Worm (Caenorhabditis elegans) whole organism, young adult: ENCODE measurements around the gene trcs-2.

Experiments used
- B0019.2 ChIP-seq: fragments of 200-800 bp; sonication (Bioruptor generic); conservative IDR thresholded peaks from 2 replicates; pipeline ENCODE4 v1.3.6; 2022; ENCODE audit warnings: missing genetic modification reagents, missing genetic modification characterization, missing compliant biosample characterization
- B0035.1 ChIP-seq: sonication (generic microtip); optimal IDR thresholded peaks from 2 replicates; lab custom pipeline; 2016; ENCODE audit warnings: missing genetic modification characterization, mild to moderate bottlenecking, missing compliant biosample characterization, missing genotype, missing genetic modification reagents
- C06A6.2 ChIP-seq: fragments of 200-800 bp; sonication (Bioruptor generic); conservative IDR thresholded peaks from 2 replicates; pipeline ENCODE4 v1.3.6; 2022; ENCODE audit warnings: missing genetic modification characterization, missing compliant biosample characterization
- D2030.7 ChIP-seq: fragments of 200-800 bp; sonication (Bioruptor generic); IDR thresholded peaks from 2 replicates; pipeline ENCODE4 v1.3.6; 2022; ENCODE audit warnings: missing genetic modification reagents, missing genetic modification characterization, missing compliant biosample characterization
- F23B12.7 ChIP-seq: sonication (generic microtip); optimal IDR thresholded peaks from 2 replicates; lab custom pipeline; 2017; ENCODE audit warnings: missing genetic modification characterization, mild to moderate bottlenecking, missing compliant biosample characterization, antibody characterized with exemption, moderate library complexity; ENCODE audit not compliant: insufficient read depth
- F33H1.4 ChIP-seq: fragments of 200-800 bp; sonication (Bioruptor generic); IDR thresholded peaks from 2 replicates; pipeline ENCODE4 v1.3.6; 2022; ENCODE audit warnings: missing genetic modification reagents, missing genetic modification characterization, missing compliant biosample characterization
- F49E8.2 ChIP-seq: sonication (generic microtip); optimal IDR thresholded peaks from 3 replicates; lab custom pipeline; 2017; ENCODE audit warnings: missing genetic modification characterization, mild to moderate bottlenecking, missing compliant biosample characterization, antibody characterized with exemption, moderate library complexity; ENCODE audit not compliant: insufficient read depth
- Y56A3A.18 ChIP-seq: fragments of 200-800 bp; sonication (Bioruptor generic); IDR thresholded peaks from 2 replicates; pipeline ENCODE4 v1.3.6; 2022; ENCODE audit warnings: missing genetic modification reagents, missing genetic modification characterization, missing compliant biosample characterization
- Y95B8A.8 ChIP-seq: fragments of 200-800 bp; sonication (Bioruptor generic); IDR thresholded peaks from 2 replicates; pipeline ENCODE4 v1.3.6; 2022; ENCODE audit warnings: missing genetic modification reagents, missing genetic modification characterization, missing compliant biosample characterization
- akir-1 ChIP-seq: fragments of 200-800 bp; sonication (Bioruptor generic); optimal IDR thresholded peaks from 2 replicates; lab custom pipeline; 2018; ENCODE audit warnings: mild to moderate bottlenecking, missing genetic modification characterization, moderate library complexity, missing compliant biosample characterization
- aptf-2 ChIP-seq: fragments of 200-800 bp; sonication (Bioruptor generic); conservative IDR thresholded peaks from 2 replicates; pipeline ENCODE4 v1.3.6; 2022; ENCODE audit warnings: missing genetic modification reagents, missing genetic modification characterization, missing compliant biosample characterization
- aptf-3 ChIP-seq: fragments of 200-800 bp; sonication (Bioruptor generic); IDR thresholded peaks from 2 replicates; pipeline ENCODE4 v1.3.6; 2022; ENCODE audit warnings: missing genetic modification characterization, missing compliant biosample characterization
- ccch-3 ChIP-seq: fragments of 200-800 bp; sonication (Bioruptor generic); optimal IDR thresholded peaks from 2 replicates; lab custom pipeline; 2018; ENCODE audit warnings: mild to moderate bottlenecking, missing genetic modification characterization, missing compliant biosample characterization
- cebp-1 ChIP-seq, 2 experiments: fragments of 200-800 bp in 1 of 2; sonication (Bioruptor generic) in 1 of 2; sonication (generic microtip) in 1 of 2; IDR thresholded peaks in 1 of 2; optimal IDR thresholded peaks in 1 of 2; 2 replicates each; pipeline versions ENCODE4 v1.3.6 to Lab custom; 2017 to 2022; ENCODE audit warnings: missing compliant biosample characterization in 2 of 2, missing genetic modification characterization in 2 of 2, mild to moderate bottlenecking in 1 of 2, missing genetic modification reagents in 1 of 2, moderate library complexity in 1 of 2
- cebp-2 ChIP-seq: fragments of 200-800 bp; sonication (Bioruptor generic); IDR thresholded peaks from 2 replicates; pipeline ENCODE4 v1.3.6; 2022; ENCODE audit warnings: missing genetic modification characterization, missing compliant biosample characterization
- ceh-100 ChIP-seq: fragments of 200-800 bp; sonication (Bioruptor generic); IDR thresholded peaks from 2 replicates; pipeline ENCODE4 v1.3.6; 2022; ENCODE audit warnings: missing genetic modification reagents, missing genetic modification characterization, missing compliant biosample characterization
- ceh-27 ChIP-seq: fragments of 200-800 bp; sonication (Bioruptor generic); optimal IDR thresholded peaks from 2 replicates; lab custom pipeline; 2018; ENCODE audit warnings: mild to moderate bottlenecking, missing genetic modification characterization, moderate library complexity, missing compliant biosample characterization
- ceh-40 ChIP-seq: fragments of 200-800 bp; sonication (Bioruptor generic); IDR thresholded peaks from 2 replicates; pipeline ENCODE4 v1.3.6; 2022; ENCODE audit warnings: missing genetic modification characterization, missing compliant biosample characterization
- dox-1 ChIP-seq: fragments of 200-800 bp; sonication (Bioruptor generic); IDR thresholded peaks from 2 replicates; pipeline ENCODE4 v1.3.6; 2022; ENCODE audit warnings: missing genetic modification reagents, missing genetic modification characterization, missing compliant biosample characterization
- dpff-1 ChIP-seq: sonication (generic microtip); optimal IDR thresholded peaks from 2 replicates; lab custom pipeline; 2017; ENCODE audit warnings: mild to moderate bottlenecking, missing genetic modification characterization, missing compliant biosample characterization
- efl-1 ChIP-seq: fragments of 150-350 bp; optimal IDR thresholded peaks from 2 replicates; lab custom pipeline; 2014; ENCODE audit warnings: missing biosample characterization, missing genetic modification reagents, missing genetic modification characterization
- ekl-4 ChIP-seq: fragments of 200-800 bp; sonication (Bioruptor generic); IDR thresholded peaks from 2 replicates; pipeline ENCODE4 v1.3.6; 2022; ENCODE audit warnings: missing genetic modification reagents, missing genetic modification characterization, missing compliant biosample characterization
- ets-4 ChIP-seq: fragments of 200-800 bp; sonication (Bioruptor generic); optimal IDR thresholded peaks from 2 replicates; lab custom pipeline; 2018; ENCODE audit warnings: mild to moderate bottlenecking, missing genetic modification characterization, missing compliant biosample characterization
- him-1 ChIP-seq: sonication (generic microtip); optimal IDR thresholded peaks from 2 replicates; lab custom pipeline; 2016; ENCODE audit warnings: missing genotype, missing genetic modification reagents, missing genetic modification characterization, missing compliant biosample characterization
- let-526 ChIP-seq: fragments of 200-800 bp; sonication (Bioruptor generic); IDR thresholded peaks from 2 replicates; pipeline ENCODE4 v1.3.6; 2022; ENCODE audit warnings: missing genetic modification reagents, missing genetic modification characterization, missing compliant biosample characterization
- lin-35 ChIP-seq, 3 experiments: fragments of 150-350 bp in 2 of 3; sonication (generic microtip) in 1 of 3; optimal IDR thresholded peaks; 2 replicates each; lab custom pipeline; 2014 to 2018; ENCODE audit warnings: missing biosample characterization in 3 of 3, missing genetic modification characterization in 3 of 3, missing genetic modification reagents in 3 of 3
- lin-40 ChIP-seq: sonication (generic microtip); optimal IDR thresholded peaks from 2 replicates; lab custom pipeline; 2016; ENCODE audit warnings: missing genetic modification characterization, mild to moderate bottlenecking, missing compliant biosample characterization, missing genotype, missing genetic modification reagents
- lir-1 ChIP-seq: fragments of 200-800 bp; sonication (Bioruptor generic); conservative IDR thresholded peaks from 2 replicates; pipeline ENCODE4 v1.3.6; 2022; ENCODE audit warnings: missing genetic modification reagents, missing genetic modification characterization, missing compliant biosample characterization
- nfya-2 ChIP-seq: fragments of 200-800 bp; sonication (Bioruptor generic); IDR thresholded peaks from 2 replicates; pipeline ENCODE4 v1.3.6; 2022; ENCODE audit warnings: missing genetic modification reagents, missing genetic modification characterization, missing compliant biosample characterization
- nhr-120 ChIP-seq: fragments of 200-800 bp; sonication (Bioruptor generic); IDR thresholded peaks from 2 replicates; pipeline ENCODE4 v1.3.6; 2022; ENCODE audit warnings: missing genetic modification characterization, missing compliant biosample characterization
- nhr-80 ChIP-seq: sonication (generic microtip); optimal IDR thresholded peaks from 2 replicates; lab custom pipeline; 2016; ENCODE audit warnings: missing genetic modification characterization, missing compliant biosample characterization
- pbrm-1 ChIP-seq: fragments of 200-800 bp; sonication (Bioruptor generic); IDR thresholded peaks from 2 replicates; pipeline ENCODE4 v1.3.6; 2022; ENCODE audit warnings: missing genetic modification reagents, missing genetic modification characterization, missing compliant biosample characterization
- rec-8 ChIP-seq, 2 experiments: sonication (generic microtip); optimal IDR thresholded peaks; 2 replicates each; lab custom pipeline; 2016; ENCODE audit warnings: mild to moderate bottlenecking in 2 of 2, missing genetic modification characterization in 2 of 2, missing genetic modification reagents in 2 of 2, missing genotype in 2 of 2, missing biosample characterization in 1 of 2, missing compliant biosample characterization in 1 of 2, moderate library complexity in 1 of 2
- sdz-38 ChIP-seq: sonication (generic microtip); optimal IDR thresholded peaks from 2 replicates; lab custom pipeline; 2016; ENCODE audit warnings: missing genotype, missing genetic modification characterization, missing compliant biosample characterization
- tbx-9 ChIP-seq: sonication (generic microtip); optimal IDR thresholded peaks from 2 replicates; lab custom pipeline; 2016; ENCODE audit warnings: borderline replicate concordance, missing genetic modification characterization, inconsistent platforms, missing compliant biosample characterization
- zim-3 ChIP-seq: sonication (generic microtip); optimal IDR thresholded peaks from 2 replicates; lab custom pipeline; 2017; ENCODE audit warnings: mild to moderate bottlenecking, missing genetic modification characterization, moderate library complexity, missing compliant biosample characterization
- ztf-18 ChIP-seq: sonication (generic microtip); optimal IDR thresholded peaks from 2 replicates; lab custom pipeline; 2016; ENCODE audit warnings: missing genotype, mild to moderate bottlenecking, missing genetic modification characterization, missing compliant biosample characterization
- ztf-25 ChIP-seq: fragments of 200-800 bp; sonication (Bioruptor generic); IDR thresholded peaks from 2 replicates; pipeline ENCODE4 v1.3.6; 2022; ENCODE audit warnings: missing genetic modification reagents, missing genetic modification characterization, missing compliant biosample characterization
- ztf-26 ChIP-seq: sonication (generic microtip); optimal IDR thresholded peaks from 2 replicates; lab custom pipeline; 2017; ENCODE audit warnings: missing genetic modification characterization, missing compliant biosample characterization
- ztf-3 ChIP-seq: fragments of 200-800 bp; sonication (Bioruptor generic); optimal IDR thresholded peaks from 2 replicates; lab custom pipeline; 2018; ENCODE audit warnings: mild to moderate bottlenecking, missing genetic modification characterization, missing compliant biosample characterization
- ztf-6 ChIP-seq: fragments of 200-800 bp; sonication (Bioruptor generic); IDR thresholded peaks from 2 replicates; pipeline ENCODE4 v1.3.6; 2022; ENCODE audit warnings: missing genetic modification reagents, missing genetic modification characterization, missing compliant biosample characterization

Gene trcs-2

ce11 chrII:8750056-8750455 is 27.8 kb downstream of the trcs-2 start:
- TF ChIP-seq lin-40 = no peak
- TF ChIP-seq dpff-1 (tag; lab: Kevin White, UChicago) = no peak
- TF ChIP-seq, all 124 proteins: peak for 0

- TF ChIP-seq ztf-26 (tag; lab: Kevin White, UChicago) (no peak), zim-3 (tag; lab: Kevin White, UChicago) (no peak), F33H1.4 (no peak), sdz-38 (no peak), Y56A3A.18 (no peak), him-1 (no peak), nhr-120 (GFP tag; lab: Robert Waterston, UW) (no peak), ccch-3 (no peak), B0019.2 (GFP tag; lab: Robert Waterston, UW) (no peak), let-526 (GFP tag; lab: Robert Waterston, UW) (no peak), ztf-6 (GFP tag; lab: Robert Waterston, UW) (no peak), ztf-25 (GFP tag; lab: Robert Waterston, UW) (no peak)
- TF ChIP-seq, all 124 proteins: peak for 0
Measured at ce11 chrII:8751042-8751441, 28.8 kb downstream of the trcs-2 start.

ce11 chrII:8751686-8752085 is 29.4 kb downstream of the trcs-2 start, which contains the start of gene atf-2:
atf-2 (plus strand) TSS chrII:8751986.
- no peak for TF ChIP-seq nfya-2 (GFP tag; lab: Robert Waterston, UW)
- no peak for TF ChIP-seq akir-1 (GFP tag; lab: Kevin White, UChicago)

- TF ChIP-seq ceh-40 (GFP tag; lab: Robert Waterston, UW) = no peak
- no peak for TF ChIP-seq D2030.7
- TF ChIP-seq ztf-3 (GFP tag; lab: Kevin White, UChicago) = no peak
- TF ChIP-seq Y95B8A.8 (GFP tag; lab: Robert Waterston, UW) = no peak
- no peak for TF ChIP-seq nhr-80 (tag; lab: Kevin White, UChicago)
- TF ChIP-seq lin-35 (GFP tag; optimal IDR thresholded peaks at IDR 0.05; lab: Kevin White, UChicago) = no peak
- TF ChIP-seq aptf-3 = no peak
- TF ChIP-seq aptf-2 (GFP tag; lab: Robert Waterston, UW) = no peak
- TF ChIP-seq dox-1 (GFP tag; lab: Robert Waterston, UW) = no peak
- no peak for TF ChIP-seq ekl-4
- TF ChIP-seq ztf-26 (tag; lab: Kevin White, UChicago) = no peak
- no peak for TF ChIP-seq rec-8 (tag; optimal IDR thresholded peaks at IDR 0.05; lab: Kevin White, UChicago)
- TF ChIP-seq C06A6.2 = no peak
- no peak for TF ChIP-seq B0019.2 (GFP tag; lab: Robert Waterston, UW)
- no peak for TF ChIP-seq cebp-1 (GFP tag; IDR thresholded peaks at IDR 0.05; lab: Robert Waterston, UW)
- TF ChIP-seq cebp-1 (tag; optimal IDR thresholded peaks at IDR 0.05; lab: Kevin White, UChicago) = no peak
- TF ChIP-seq efl-1 (GFP tag; lab: Kevin White, UChicago) = no peak
- TF ChIP-seq F49E8.2 = no peak
- no peak for TF ChIP-seq cebp-2 (GFP tag; lab: Robert Waterston, UW)
- no peak for TF ChIP-seq nfya-2 (GFP tag; lab: Robert Waterston, UW)
Measured at ce11 chrII:8755270-8755669, 33.0 kb downstream of the trcs-2 start, which contains the start of gene K08F8.7. K08F8.7 (minus strand) TSS chrII:8755370.

- TF ChIP-seq lir-1 (GFP tag; lab: Robert Waterston, UW) (no peak), ztf-18 (tag; lab: Kevin White, UChicago) (no peak), ets-4 (no peak), pbrm-1 (GFP tag; lab: Robert Waterston, UW) (no peak), ceh-27 (GFP tag; lab: Kevin White, UChicago) (no peak), ceh-100 (GFP tag; lab: Robert Waterston, UW) (no peak), tbx-9 (no peak), F23B12.7 (tag; lab: Kevin White, UChicago) (no peak), B0035.1 (no peak)
Measured at ce11 chrII:8759493-8759892, 37.2 kb downstream of the trcs-2 start, which contains the start of gene fut-1. fut-1 (minus strand) TSS chrII:8759593.
